Worm (Caenorhabditis elegans) whole organism, L2 larva: ENCODE data around the gene T05C12.15.

ENCODE experiments used
- C34F6.9 ChIP-seq: fragments of 150-350 bp; optimal IDR thresholded peaks from 2 replicates; lab custom pipeline; 2014; ENCODE audit warnings: missing biosample characterization, missing genetic modification characterization
- F13H6.1 ChIP-seq: sonication (generic microtip); optimal IDR thresholded peaks from 2 replicates; lab custom pipeline; 2016; ENCODE audit warnings: missing genetic modification characterization, missing compliant biosample characterization
- R02D3.7 ChIP-seq: fragments of 150-350 bp; optimal IDR thresholded peaks from 2 replicates; lab custom pipeline; 2014; ENCODE audit warnings: missing biosample characterization, missing genetic modification characterization
- Y55F3AM.14 ChIP-seq: fragments of 200-800 bp; sonication (Bioruptor generic); optimal IDR thresholded peaks from 2 replicates; lab custom pipeline; 2018; ENCODE audit warnings: mild to moderate bottlenecking, missing genetic modification characterization, missing compliant biosample characterization
- ZK546.5 ChIP-seq: sonication (generic microtip); optimal IDR thresholded peaks from 2 replicates; lab custom pipeline; 2017; ENCODE audit warnings: missing biosample characterization, missing genetic modification characterization
- alr-1 ChIP-seq: fragments of 150-350 bp; optimal IDR thresholded peaks from 2 replicates; lab custom pipeline; 2014; ENCODE audit warnings: missing biosample characterization, missing genetic modification characterization
- aly-2 ChIP-seq: fragments of 150-350 bp; optimal IDR thresholded peaks from 2 replicates; lab custom pipeline; 2014; ENCODE audit warnings: missing biosample characterization, missing genetic modification characterization
- ama-1 ChIP-seq: fragments of 150-350 bp; optimal IDR thresholded peaks from 2 replicates; lab custom pipeline; 2018; ENCODE audit warnings: inconsistent platforms
- blmp-1 ChIP-seq: sonication (generic microtip); optimal IDR thresholded peaks from 2 replicates; lab custom pipeline; 2017; ENCODE audit warnings: missing genetic modification characterization, mild to moderate bottlenecking, missing compliant biosample characterization, antibody characterized with exemption, moderate library complexity; ENCODE audit not compliant: insufficient read depth
- ceh-16 ChIP-seq: fragments of 150-350 bp; optimal IDR thresholded peaks from 2 replicates; lab custom pipeline; 2014; ENCODE audit warnings: missing biosample characterization, missing genetic modification characterization
- ceh-82 ChIP-seq: fragments of 150-350 bp; optimal IDR thresholded peaks from 2 replicates; lab custom pipeline; 2014; ENCODE audit warnings: missing biosample characterization, missing genetic modification characterization
- crh-2 ChIP-seq: sonication (generic microtip); optimal IDR thresholded peaks from 2 replicates; lab custom pipeline; 2017; ENCODE audit warnings: missing biosample characterization, missing genetic modification characterization
- dmd-4 ChIP-seq: sonication (generic microtip); optimal IDR thresholded peaks from 2 replicates; lab custom pipeline; 2017; ENCODE audit warnings: missing biosample characterization, missing genetic modification characterization
- egl-27 ChIP-seq: sonication (generic microtip); optimal IDR thresholded peaks from 3 replicates; lab custom pipeline; 2017; ENCODE audit warnings: missing biosample characterization, missing genetic modification reagents, missing genetic modification characterization
- elt-1 ChIP-seq: fragments of 150-350 bp; optimal IDR thresholded peaks from 2 replicates; lab custom pipeline; 2014; ENCODE audit warnings: missing biosample characterization, missing genetic modification characterization
- elt-3 ChIP-seq: sonication (generic microtip); optimal IDR thresholded peaks from 2 replicates; lab custom pipeline; 2017; ENCODE audit warnings: missing biosample characterization, missing genetic modification characterization
- fos-1 ChIP-seq: fragments of 150-350 bp; optimal IDR thresholded peaks from 2 replicates; lab custom pipeline; 2014; ENCODE audit warnings: missing biosample characterization, missing genetic modification characterization
- gmeb-1 ChIP-seq: fragments of 150-350 bp; optimal IDR thresholded peaks from 2 replicates; lab custom pipeline; 2014; ENCODE audit warnings: missing biosample characterization, missing genetic modification characterization
- lin-11 ChIP-seq: fragments of 150-350 bp; sonication (generic microtip); optimal IDR thresholded peaks from 2 replicates; lab custom pipeline; 2014; ENCODE audit warnings: missing biosample characterization, missing genetic modification characterization, inconsistent platforms, mixed read lengths
- lin-13 ChIP-seq: fragments of 150-350 bp; optimal IDR thresholded peaks from 2 replicates; lab custom pipeline; 2014; ENCODE audit warnings: missing biosample characterization, missing genetic modification reagents, missing genetic modification characterization
- lin-39 ChIP-seq: fragments of 150-350 bp; optimal IDR thresholded peaks from 2 replicates; lab custom pipeline; 2014; ENCODE audit warnings: missing biosample characterization, missing genetic modification reagents, missing genetic modification characterization
- lsy-2 ChIP-seq, 2 experiments: fragments of 150-350 bp in 1 of 2; sonication (generic microtip) in 1 of 2; optimal IDR thresholded peaks; 2 replicates each; lab custom pipeline; 2014 to 2017; ENCODE audit warnings: missing biosample characterization in 2 of 2, missing genetic modification characterization in 2 of 2
- mab-5 ChIP-seq: fragments of 150-350 bp; optimal IDR thresholded peaks from 2 replicates; lab custom pipeline; 2014; ENCODE audit warnings: missing biosample characterization, missing genetic modification characterization
- mbf-1 ChIP-seq: sonication (generic microtip); optimal IDR thresholded peaks from 2 replicates; lab custom pipeline; 2017; ENCODE audit warnings: missing biosample characterization, missing genetic modification characterization
- mdl-1 ChIP-seq, 2 experiments: fragments of 150-350 bp in 1 of 2; sonication (generic microtip) in 1 of 2; optimal IDR thresholded peaks; 2 replicates each; lab custom pipeline; 2017; ENCODE audit warnings: missing biosample characterization in 2 of 2, missing genetic modification characterization in 2 of 2
- nhr-10 ChIP-seq: sonication (generic microtip); optimal IDR thresholded peaks from 2 replicates; lab custom pipeline; 2017; ENCODE audit warnings: missing biosample characterization, missing genetic modification characterization
- nhr-11 ChIP-seq: fragments of 150-350 bp; optimal IDR thresholded peaks from 2 replicates; lab custom pipeline; 2014; ENCODE audit warnings: missing biosample characterization, missing genetic modification characterization
- nhr-12 ChIP-seq: fragments of 150-350 bp; optimal IDR thresholded peaks from 2 replicates; lab custom pipeline; 2014; ENCODE audit warnings: missing biosample characterization, missing genetic modification characterization
- nhr-129 ChIP-seq: fragments of 150-350 bp; optimal IDR thresholded peaks from 2 replicates; lab custom pipeline; 2014; ENCODE audit warnings: missing biosample characterization, missing genetic modification characterization
- nhr-21 ChIP-seq: fragments of 150-350 bp; optimal IDR thresholded peaks from 2 replicates; lab custom pipeline; 2014; ENCODE audit warnings: missing biosample characterization, missing genetic modification characterization
- nhr-23 ChIP-seq: fragments of 150-350 bp; optimal IDR thresholded peaks from 2 replicates; lab custom pipeline; 2014; ENCODE audit warnings: missing biosample characterization, missing genetic modification reagents, missing genetic modification characterization
- nhr-237 ChIP-seq: fragments of 150-350 bp; optimal IDR thresholded peaks from 2 replicates; lab custom pipeline; 2014; ENCODE audit warnings: missing biosample characterization, missing genetic modification characterization
- nhr-25 ChIP-seq: fragments of 150-350 bp; sonication (generic microtip); optimal IDR thresholded peaks from 3 replicates; lab custom pipeline; 2014; ENCODE audit warnings: missing biosample characterization, missing genetic modification characterization
- nhr-6 ChIP-seq: fragments of 150-350 bp; optimal IDR thresholded peaks from 2 replicates; lab custom pipeline; 2014; ENCODE audit warnings: missing biosample characterization, missing genetic modification characterization
- nhr-77 ChIP-seq: fragments of 150-350 bp; optimal IDR thresholded peaks from 2 replicates; lab custom pipeline; 2014; ENCODE audit warnings: missing biosample characterization, missing genetic modification characterization
- peb-1 ChIP-seq: fragments of 150-350 bp; optimal IDR thresholded peaks from 2 replicates; lab custom pipeline; 2014; ENCODE audit warnings: missing biosample characterization, missing genetic modification characterization
- sem-4 ChIP-seq: fragments of 150-350 bp; optimal IDR thresholded peaks from 2 replicates; lab custom pipeline; 2014; ENCODE audit warnings: missing biosample characterization, missing genetic modification reagents, missing genetic modification characterization
- skn-1 ChIP-seq: sonication (generic microtip); optimal IDR thresholded peaks from 2 replicates; lab custom pipeline; 2017; ENCODE audit warnings: missing biosample characterization, missing genetic modification characterization
- sma-3 ChIP-seq: sonication (generic microtip); optimal IDR thresholded peaks from 2 replicates; lab custom pipeline; 2016; ENCODE audit warnings: missing genetic modification reagents, missing genetic modification characterization, missing compliant biosample characterization
- sma-9 ChIP-seq, 2 experiments: fragments of 150-350 bp in 1 of 2; sonication (generic microtip) in 1 of 2; optimal IDR thresholded peaks; 2 replicates each; lab custom pipeline; 2014 to 2016; ENCODE audit warnings: missing genetic modification characterization in 2 of 2, mild to moderate bottlenecking in 1 of 2, missing biosample characterization in 1 of 2, missing compliant biosample characterization in 1 of 2, missing genetic modification reagents in 1 of 2, moderate library complexity in 1 of 2
- snpc-4 ChIP-seq: fragments of 150-350 bp; optimal IDR thresholded peaks from 2 replicates; lab custom pipeline; 2014; ENCODE audit warnings: missing biosample characterization, missing genetic modification characterization
- unc-39 ChIP-seq: fragments of 150-350 bp; optimal IDR thresholded peaks from 2 replicates; lab custom pipeline; 2014; ENCODE audit warnings: missing biosample characterization, missing genetic modification characterization
- unc-55 ChIP-seq: fragments of 150-350 bp; sonication (generic microtip); optimal IDR thresholded peaks from 3 replicates; lab custom pipeline; 2014; ENCODE audit warnings: missing biosample characterization, missing genetic modification reagents, missing genetic modification characterization
- unc-62 ChIP-seq: fragments of 150-350 bp; optimal IDR thresholded peaks from 2 replicates; lab custom pipeline; 2014; ENCODE audit warnings: missing biosample characterization, missing genetic modification reagents, missing genetic modification characterization
- zag-1 ChIP-seq: fragments of 150-350 bp; optimal IDR thresholded peaks from 2 replicates; lab custom pipeline; 2014; ENCODE audit warnings: missing biosample characterization, missing genetic modification characterization
- ztf-1 ChIP-seq: fragments of 200-800 bp; sonication (Bioruptor generic); conservative IDR thresholded peaks from 2 replicates; pipeline ENCODE4 v1.3.6; 2022; ENCODE audit warnings: missing genetic modification characterization, missing compliant biosample characterization
- ztf-11 ChIP-seq: sonication (generic microtip); optimal IDR thresholded peaks from 2 replicates; lab custom pipeline; 2017; ENCODE audit warnings: missing biosample characterization, missing genetic modification characterization
- ztf-4 ChIP-seq: fragments of 150-350 bp; optimal IDR thresholded peaks from 2 replicates; lab custom pipeline; 2014; ENCODE audit warnings: missing biosample characterization, missing genetic modification characterization

The T05C12.15 gene

ce11 chrII:8127794-8128193 lies 41.6 kb upstream of the T05C12.15 start:
- TF ChIP-seq nhr-77 (tag; lab: Kevin White, UChicago) (no peak), C34F6.9 (tag; lab: Kevin White, UChicago) (no peak), nhr-12 (tag; lab: Kevin White, UChicago) (no peak), nhr-11 (tag; lab: Kevin White, UChicago) (no peak), lin-39 (tag; lab: Kevin White, UChicago) (no peak), nhr-129 (tag; lab: Kevin White, UChicago) (no peak), dmd-4 (tag; lab: Kevin White, UChicago) (no peak)
- TF ChIP-seq, all 48 proteins: peak for 0

ce11 chrII:8128273-8129039 lies 40.9 kb upstream of the T05C12.15 start:
- peak; percentile 84 for TF ChIP-seq nhr-6 (tag; lab: Kevin White, UChicago)
- peak; percentile 45 for TF ChIP-seq ztf-4
- peak; percentile 64 for TF ChIP-seq F13H6.1 (tag; lab: Kevin White, UChicago)
- no peak for TF ChIP-seq elt-1 (tag; lab: Kevin White, UChicago)
- no peak for TF ChIP-seq ama-1
- peak; percentile 99 for TF ChIP-seq nhr-129 (tag; lab: Kevin White, UChicago)
- TF ChIP-seq lin-13 (GFP tag; lab: Kevin White, UChicago) = peak; percentile 1
- TF ChIP-seq nhr-10 = no peak
- TF ChIP-seq C34F6.9 (tag; lab: Kevin White, UChicago) = peak; percentile 45
- TF ChIP-seq aly-2 (tag; lab: Kevin White, UChicago) = no peak
- TF ChIP-seq alr-1 (tag; lab: Kevin White, UChicago) = no peak
- no peak for TF ChIP-seq mbf-1 (tag; lab: Kevin White, UChicago)
- TF ChIP-seq ceh-82 (tag; lab: Kevin White, UChicago) = no peak
- TF ChIP-seq ZK546.5 = no peak
- TF ChIP-seq sem-4 (tag; lab: Kevin White, UChicago) = peak; percentile 56
- TF ChIP-seq unc-62 = peak; percentile 36
- peak; percentile 44 for TF ChIP-seq unc-55 (GFP tag; lab: Kevin White, UChicago)
- peak; percentile 20 for TF ChIP-seq egl-27 (tag; lab: Kevin White, UChicago)
- TF ChIP-seq gmeb-1 (tag; lab: Kevin White, UChicago) = peak; percentile 26
- TF ChIP-seq nhr-237 (tag; lab: Kevin White, UChicago) = no peak
- TF ChIP-seq nhr-25 (tag; lab: Kevin White, UChicago) = peak; percentile 92
- no peak for TF ChIP-seq lin-39 (tag; lab: Kevin White, UChicago)
- no peak for TF ChIP-seq peb-1 (tag; lab: Kevin White, UChicago)
- no peak for TF ChIP-seq zag-1 (tag; lab: Kevin White, UChicago)
- TF ChIP-seq R02D3.7 (tag; lab: Kevin White, UChicago) = no peak
- no peak for TF ChIP-seq elt-3
- TF ChIP-seq lin-11 (tag; lab: Kevin White, UChicago) = no peak
- no peak for TF ChIP-seq Y55F3AM.14 (GFP tag; lab: Kevin White, UChicago)
- peak; percentile 29 for TF ChIP-seq fos-1 (tag; lab: Kevin White, UChicago)
- TF ChIP-seq sma-9 (GFP tag; optimal IDR thresholded peaks at IDR 0.05; lab: Kevin White, UChicago) = peak; percentile 95
- no peak for TF ChIP-seq sma-9 (tag; optimal IDR thresholded peaks at IDR 0.05; lab: Kevin White, UChicago)
- TF ChIP-seq nhr-11 (tag; lab: Kevin White, UChicago) = no peak
- TF ChIP-seq dmd-4 (tag; lab: Kevin White, UChicago) = no peak
- TF ChIP-seq nhr-12 (tag; lab: Kevin White, UChicago) = no peak
- TF ChIP-seq blmp-1 = peak; percentile 6
- peak; percentile 34 to 44 for TF ChIP-seq lsy-2 (tag; optimal IDR thresholded peaks at IDR 0.05; lab: Kevin White, UChicago)
- no peak for TF ChIP-seq ztf-11 (tag; lab: Kevin White, UChicago)
- TF ChIP-seq nhr-21 (tag; lab: Kevin White, UChicago) = peak; percentile 63
- TF ChIP-seq sma-3 (GFP tag; lab: Kevin White, UChicago) = peak; percentile 40
- TF ChIP-seq snpc-4 (tag; lab: Kevin White, UChicago) = no peak
- TF ChIP-seq mdl-1 (tag; optimal IDR thresholded peaks at IDR 0.05; lab: Kevin White, UChicago) = no peak
- no peak for TF ChIP-seq nhr-23 (tag; lab: Kevin White, UChicago)
- no peak for TF ChIP-seq skn-1 (tag; lab: Kevin White, UChicago)
- no peak for TF ChIP-seq unc-39 (tag; lab: Kevin White, UChicago)
- peak; percentile 58 for TF ChIP-seq ceh-16 (tag; lab: Kevin White, UChicago)
- no peak for TF ChIP-seq mab-5
- TF ChIP-seq nhr-77 (tag; lab: Kevin White, UChicago) = no peak
- TF ChIP-seq crh-2 (tag; lab: Kevin White, UChicago) = peak; percentile 81
- TF ChIP-seq ztf-1 (GFP tag; lab: Robert Waterston, UW) = no peak
- TF ChIP-seq, all 48 proteins: peak for 20
